Worm (Caenorhabditis elegans): Measurements from ENCODE around the gene slc-17.5.

Gene slc-17.5

DNA sequence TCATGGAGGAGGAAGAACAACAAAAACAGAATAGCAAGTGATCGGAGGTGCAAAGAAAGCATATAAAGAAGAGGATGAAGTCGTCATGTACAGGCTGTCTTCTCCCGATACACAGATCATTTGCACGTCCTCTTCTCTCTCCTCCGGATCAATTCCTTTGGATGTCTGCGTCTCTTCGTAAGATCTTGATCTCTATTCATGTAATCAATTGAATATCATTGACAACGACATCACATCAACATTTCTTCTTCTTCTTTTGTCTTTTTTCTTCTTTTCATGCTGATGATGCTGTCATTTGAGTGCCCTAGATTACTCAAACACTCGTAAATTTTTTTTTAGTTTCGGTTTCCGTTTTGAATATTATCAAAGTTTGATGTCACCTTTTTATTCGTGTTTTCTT lies 46.4 kb downstream of the slc-17.5 start, which contains the start of gene rol-3:
rol-3 (minus strand) TSS at position 120 of the 400 bp plus-strand sequence.
- no peak for TF ChIP-seq ets-7 (tag; optimal IDR thresholded peaks at IDR 0.05)
- TF ChIP-seq ceh-13 (GFP tag; optimal IDR thresholded peaks at IDR 0.05) = no peak
- no peak for TF ChIP-seq scrt-1 (GFP tag; IDR thresholded peaks at IDR 0.05)
- TF ChIP-seq sea-1 (GFP tag; conservative IDR thresholded peaks at IDR 0.05) = no peak
- TF ChIP-seq pes-1 (GFP tag; IDR thresholded peaks at IDR 0.05) = no peak
- TF ChIP-seq hmbx-1 (tag; optimal IDR thresholded peaks at IDR 0.05) = no peak
- TF ChIP-seq tra-4 (tag; optimal IDR thresholded peaks at IDR 0.05) = no peak
- TF ChIP-seq flt-1 (GFP tag; IDR thresholded peaks at IDR 0.05) = no peak
- TF ChIP-seq F13C5.2 (tag; optimal IDR thresholded peaks at IDR 0.05) = no peak
- no peak for TF ChIP-seq hmg-4 (GFP tag; optimal IDR thresholded peaks at IDR 0.05)
- no peak for TF ChIP-seq aly-1 (tag; optimal IDR thresholded peaks at IDR 0.05)
- TF ChIP-seq ama-1 (optimal IDR thresholded peaks at IDR 0.05) = no peak
- no peak for TF ChIP-seq B0310.2 (tag; optimal IDR thresholded peaks at IDR 0.05)

DNA sequence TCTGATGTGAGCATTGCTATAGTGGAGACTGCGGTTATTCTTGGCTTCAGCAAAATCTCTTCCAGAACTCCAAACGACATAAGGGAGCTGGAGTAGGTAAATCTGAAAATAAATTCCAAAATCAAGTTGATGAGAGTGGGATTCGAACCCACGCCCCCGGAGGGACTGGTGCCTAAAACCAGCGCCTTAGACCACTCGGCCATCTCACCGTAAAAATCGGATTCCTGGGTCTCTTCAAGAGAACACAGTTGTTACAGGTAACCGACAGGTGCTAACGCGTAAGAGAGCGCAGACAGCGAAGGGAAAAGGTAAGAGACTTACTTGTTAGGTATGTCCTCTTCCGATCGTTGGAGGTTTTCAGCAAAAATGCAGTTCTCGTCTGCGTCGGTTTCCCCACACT lies 49.4 kb downstream of the slc-17.5 start:
- TF ChIP-seq tbx-11 (GFP tag; IDR thresholded peaks at IDR 0.05) (0 out of 2 replicates have a peak, but pooled peaks have one; percentile 48), flt-1 (GFP tag; IDR thresholded peaks at IDR 0.05) (no peak), B0310.2 (tag; optimal IDR thresholded peaks at IDR 0.05) (no peak), sea-1 (GFP tag; conservative IDR thresholded peaks at IDR 0.05) (peak; percentile 68; the same call in 1 of the 2 replicates), hmg-4 (GFP tag; optimal IDR thresholded peaks at IDR 0.05) (no peak), scrt-1 (GFP tag; IDR thresholded peaks at IDR 0.05) (peak; percentile 63; the same call in 1 of the 2 replicates), tbx-37 (GFP tag; conservative IDR thresholded peaks at IDR 0.05) (no peak), ets-7 (tag; optimal IDR thresholded peaks at IDR 0.05) (no peak), F13C5.2 (tag; optimal IDR thresholded peaks at IDR 0.05) (no peak), tra-4 (tag; optimal IDR thresholded peaks at IDR 0.05) (peak; percentile 27), aly-1 (tag; optimal IDR thresholded peaks at IDR 0.05) (peak; percentile 30), ama-1 (optimal IDR thresholded peaks at IDR 0.05) (no peak), pes-1 (GFP tag; IDR thresholded peaks at IDR 0.05) (no peak), ceh-36 (tag; optimal IDR thresholded peaks at IDR 0.05) (no peak), ceh-13 (GFP tag; optimal IDR thresholded peaks at IDR 0.05) (peak; percentile 22), hnd-1 (tag; optimal IDR thresholded peaks at IDR 0.05) (peak; percentile 3), hmbx-1 (tag; optimal IDR thresholded peaks at IDR 0.05) (no peak)

Data from whole organism, early embryonic.